Fruit fly (Drosophila melanogaster) whole organism, embryonic: ENCODE results near the gene mtTFB2.

Source experiments
- Adf1 ChIP-seq: fragments of 200-800 bp; sonication (Bioruptor generic); IDR thresholded peaks from 2 replicates; pipeline ENCODE4 v1.3.6; 2022; ENCODE audit warnings: missing biosample characterization, missing genetic modification characterization
- Antp ChIP-seq: fragments of 200-800 bp; sonication (Bioruptor generic); optimal IDR thresholded peaks from 3 replicates; lab custom pipeline; 2016; ENCODE audit warnings: missing biosample characterization, missing genetic modification characterization
- Asciz ChIP-seq: fragments of 200-800 bp; sonication (Bioruptor generic); optimal IDR thresholded peaks from 2 replicates; lab custom pipeline; 2017; ENCODE audit warnings: missing biosample characterization, mild to moderate bottlenecking, missing genetic modification characterization, missing genetic modification reagents
- CG11085 ChIP-seq: fragments of 200-800 bp; sonication (Bioruptor generic); IDR thresholded peaks from 2 replicates; pipeline ENCODE4 v1.3.6; 2022; ENCODE audit warnings: missing biosample characterization, missing genetic modification characterization
- CG11560 ChIP-seq: fragments of 200-800 bp; sonication (Bioruptor generic); IDR thresholded peaks from 3 replicates; pipeline ENCODE4 v1.3.6; 2022; ENCODE audit warnings: missing biosample characterization, missing genetic modification characterization
- CG1233 ChIP-seq: fragments of 200-800 bp; sonication (Bioruptor generic); optimal IDR thresholded peaks from 4 replicates; lab custom pipeline; 2018; ENCODE audit warnings: missing biosample characterization, mild to moderate bottlenecking, missing genetic modification characterization
- CG12769 ChIP-seq: fragments of 200-800 bp; sonication (Bioruptor generic); optimal IDR thresholded peaks from 2 replicates; lab custom pipeline; 2019; ENCODE audit warnings: missing biosample characterization, mild to moderate bottlenecking, missing genetic modification characterization, moderate library complexity
- CG13775 ChIP-seq: fragments of 200-800 bp; sonication (Bioruptor generic); optimal IDR thresholded peaks from 3 replicates; lab custom pipeline; 2017; ENCODE audit warnings: missing biosample characterization, mild to moderate bottlenecking, missing genetic modification characterization
- CG15011 ChIP-seq: fragments of 200-800 bp; sonication (Bioruptor generic); optimal IDR thresholded peaks from 3 replicates; lab custom pipeline; 2018; ENCODE audit warnings: missing biosample characterization, mild to moderate bottlenecking, missing genetic modification characterization
- CG15601 ChIP-seq: fragments of 200-800 bp; sonication (Bioruptor generic); optimal IDR thresholded peaks from 3 replicates; lab custom pipeline; 2019; ENCODE audit warnings: missing biosample characterization, mild to moderate bottlenecking, missing genetic modification characterization, moderate library complexity
- CG17912 ChIP-seq: fragments of 200-800 bp; sonication (Bioruptor generic); optimal IDR thresholded peaks from 2 replicates; lab custom pipeline; 2018; ENCODE audit warnings: missing biosample characterization, mild to moderate bottlenecking, missing genetic modification characterization
- CG2199 ChIP-seq: fragments of 200-800 bp; sonication (Bioruptor generic); IDR thresholded peaks from 3 replicates; pipeline ENCODE4 v1.3.6; 2022; ENCODE audit warnings: missing biosample characterization, missing genetic modification characterization
- CG30403 ChIP-seq: fragments of 200-800 bp; sonication (Bioruptor generic); optimal IDR thresholded peaks from 3 replicates; lab custom pipeline; 2016; ENCODE audit warnings: missing biosample characterization, missing genetic modification characterization
- CG31224 ChIP-seq: fragments of 200-800 bp; sonication (Bioruptor generic); IDR thresholded peaks from 2 replicates; pipeline ENCODE4 v1.3.6; 2022; ENCODE audit warnings: missing biosample characterization, missing genetic modification characterization
- CG3281 ChIP-seq: fragments of 200-800 bp; sonication (Bioruptor generic); optimal IDR thresholded peaks from 3 replicates; lab custom pipeline; 2017; ENCODE audit warnings: missing biosample characterization, mild to moderate bottlenecking, missing genetic modification characterization
- CG3995 ChIP-seq: fragments of 200-800 bp; sonication (Bioruptor generic); optimal IDR thresholded peaks from 3 replicates; lab custom pipeline; 2016; ENCODE audit warnings: missing biosample characterization, missing genetic modification characterization
- CG6175 ChIP-seq: fragments of 200-800 bp; sonication (Bioruptor generic); IDR thresholded peaks from 3 replicates; pipeline ENCODE4 v1.3.6; 2022; ENCODE audit warnings: missing biosample characterization, missing genetic modification characterization
- CG6683 ChIP-seq: fragments of 200-800 bp; sonication (Bioruptor generic); optimal IDR thresholded peaks from 2 replicates; lab custom pipeline; 2017; ENCODE audit warnings: missing biosample characterization, mild to moderate bottlenecking, missing genetic modification characterization, missing genetic modification reagents
- CG6765 ChIP-seq: fragments of 200-800 bp; sonication (Bioruptor generic); optimal IDR thresholded peaks from 3 replicates; lab custom pipeline; 2017; ENCODE audit warnings: missing biosample characterization, mild to moderate bottlenecking, missing genetic modification characterization
- CG7839 ChIP-seq: fragments of 200-800 bp; sonication (Bioruptor generic); optimal IDR thresholded peaks from 3 replicates; lab custom pipeline; 2018; ENCODE audit warnings: missing biosample characterization, mild to moderate bottlenecking, missing genetic modification characterization, moderate library complexity
- CG9817 ChIP-seq: fragments of 200-800 bp; sonication (Bioruptor generic); optimal IDR thresholded peaks from 2 replicates; lab custom pipeline; 2018; ENCODE audit warnings: missing biosample characterization, mild to moderate bottlenecking, missing genetic modification characterization, moderate library complexity
- CG9876 ChIP-seq: fragments of 200-800 bp; sonication (Bioruptor generic); optimal IDR thresholded peaks from 2 replicates; lab custom pipeline; 2016; ENCODE audit warnings: missing biosample characterization, missing genetic modification characterization
- D ChIP-seq, 2 experiments: fragments of 200-800 bp in 1 of 2; fragments of >200 bp in 1 of 2; sonication (Bioruptor generic) in 1 of 2; optimal IDR thresholded peaks; 2 replicates in 1 of 2; 3 replicates in 1 of 2; lab custom pipeline; 2017; ENCODE audit warnings: mild to moderate bottlenecking in 1 of 2, missing biosample characterization in 1 of 2, missing genetic modification characterization in 1 of 2, missing genetic modification reagents in 1 of 2
- D19B ChIP-seq: fragments of 200-800 bp; sonication (Bioruptor generic); optimal IDR thresholded peaks from 2 replicates; lab custom pipeline; 2017; ENCODE audit warnings: missing biosample characterization, mild to moderate bottlenecking, missing genetic modification characterization
- E2f1 ChIP-seq: fragments of 200-800 bp; sonication (Bioruptor generic); IDR thresholded peaks from 2 replicates; pipeline ENCODE4 v1.3.6; 2022; ENCODE audit warnings: missing biosample characterization, missing genetic modification characterization
- HLH4C ChIP-seq: fragments of 200-800 bp; sonication (Bioruptor generic); IDR thresholded peaks from 3 replicates; pipeline ENCODE4 v1.3.6; 2022; ENCODE audit warnings: missing biosample characterization, missing genetic modification characterization; ENCODE audit not compliant: partially characterized antibody
- HmgZ ChIP-seq: fragments of 200-800 bp; sonication (Bioruptor generic); optimal IDR thresholded peaks from 2 replicates; lab custom pipeline; 2018; ENCODE audit warnings: missing biosample characterization, mild to moderate bottlenecking, missing genetic modification characterization
- Hmx ChIP-seq: fragments of 200-800 bp; sonication (Bioruptor generic); optimal IDR thresholded peaks from 2 replicates; lab custom pipeline; 2016; ENCODE audit warnings: missing biosample characterization, missing genetic modification characterization
- MESR4 ChIP-seq: fragments of 200-800 bp; sonication (Bioruptor generic); optimal IDR thresholded peaks from 2 replicates; lab custom pipeline; 2018; ENCODE audit warnings: missing biosample characterization, mild to moderate bottlenecking, missing genetic modification characterization, moderate library complexity
- Mrtf ChIP-seq: fragments of 200-800 bp; sonication (Bioruptor generic); IDR thresholded peaks from 3 replicates; pipeline ENCODE4 v1.3.6; 2022; ENCODE audit warnings: missing biosample characterization, missing genetic modification characterization
- Nf-YC ChIP-seq: fragments of 200-800 bp; optimal IDR thresholded peaks from 3 replicates; lab custom pipeline; 2019; ENCODE audit warnings: missing biosample characterization, mild to moderate bottlenecking, missing genetic modification characterization, moderate library complexity
- Oli ChIP-seq: fragments of 200-800 bp; sonication (Bioruptor generic); optimal IDR thresholded peaks from 2 replicates; lab custom pipeline; 2018; ENCODE audit warnings: missing biosample characterization, mild to moderate bottlenecking, missing genetic modification characterization, moderate library complexity
- Rx ChIP-seq: fragments of 200-800 bp; sonication (Bioruptor generic); IDR thresholded peaks from 2 replicates; pipeline ENCODE4 v1.3.6; 2022; ENCODE audit warnings: missing biosample characterization, missing genetic modification characterization
- Sox102F ChIP-seq: fragments of 200-800 bp; sonication (Bioruptor generic); optimal IDR thresholded peaks from 2 replicates; lab custom pipeline; 2018; ENCODE audit warnings: missing biosample characterization, mild to moderate bottlenecking, missing genetic modification characterization, moderate library complexity
- Trl ChIP-seq, 3 experiments: fragments of >200 bp in 2 of 3; fragments of 200-800 bp in 1 of 3; sonication (Bioruptor generic) in 1 of 3; optimal IDR thresholded peaks; 2 replicates in 1 of 3; 3 replicates in 2 of 3; lab custom pipeline; 2016 to 2017; ENCODE audit warnings: missing biosample characterization in 1 of 3, missing genetic modification characterization in 1 of 3
- chinmo ChIP-seq: fragments of 200-800 bp; sonication (Bioruptor generic); IDR thresholded peaks from 4 replicates; pipeline ENCODE4 v1.3.6; 2022; ENCODE audit warnings: missing biosample characterization, missing genetic modification characterization; ENCODE audit not compliant: partially characterized antibody
- cwo ChIP-seq: fragments of 200-800 bp; sonication (Bioruptor generic); optimal IDR thresholded peaks from 3 replicates; lab custom pipeline; 2017; ENCODE audit warnings: missing biosample characterization, missing genetic modification characterization, mild to moderate bottlenecking, moderate library complexity, missing genetic modification reagents
- ems ChIP-seq: fragments of 200-800 bp; sonication (Bioruptor generic); optimal IDR thresholded peaks from 3 replicates; lab custom pipeline; 2016; ENCODE audit warnings: missing biosample characterization, missing genetic modification characterization
- ewg ChIP-seq: fragments of 200-800 bp; sonication (Bioruptor generic); optimal IDR thresholded peaks from 3 replicates; lab custom pipeline; 2017; ENCODE audit warnings: mild to moderate bottlenecking, missing biosample characterization, missing genetic modification reagents, missing genetic modification characterization
- h ChIP-seq: fragments of >200 bp; optimal IDR thresholded peaks from 2 replicates; lab custom pipeline; 2017
- her ChIP-seq: fragments of 200-800 bp; sonication (Bioruptor generic); optimal IDR thresholded peaks from 2 replicates; lab custom pipeline; 2016; ENCODE audit warnings: missing biosample characterization, missing genetic modification characterization
- knrl ChIP-seq: fragments of 200-800 bp; sonication (Bioruptor generic); IDR thresholded peaks from 3 replicates; pipeline ENCODE4 v1.3.6; 2022; ENCODE audit warnings: missing biosample characterization, missing genetic modification characterization; ENCODE audit not compliant: partially characterized antibody
- nau ChIP-seq: fragments of 200-800 bp; sonication (Bioruptor generic); optimal IDR thresholded peaks from 3 replicates; lab custom pipeline; 2017; ENCODE audit warnings: missing biosample characterization, mild to moderate bottlenecking, missing genetic modification characterization, missing genetic modification reagents
- rib ChIP-seq: fragments of 200-800 bp; sonication (Bioruptor generic); IDR thresholded peaks from 2 replicates; pipeline ENCODE4 v1.3.6; 2022; ENCODE audit warnings: missing biosample characterization, missing genetic modification characterization
- row ChIP-seq: fragments of 200-800 bp; sonication (Bioruptor generic); IDR thresholded peaks from 3 replicates; pipeline ENCODE4 v1.3.6; 2022; ENCODE audit warnings: missing biosample characterization, missing genetic modification characterization
- scrt ChIP-seq: fragments of 200-800 bp; sonication (Bioruptor generic); optimal IDR thresholded peaks from 2 replicates; lab custom pipeline; 2018; ENCODE audit warnings: missing biosample characterization, mild to moderate bottlenecking, missing genetic modification characterization, moderate library complexity
- tx ChIP-seq: fragments of 200-800 bp; sonication (Bioruptor generic); optimal IDR thresholded peaks from 2 replicates; lab custom pipeline; 2016; ENCODE audit warnings: missing biosample characterization, missing genetic modification characterization
- wek ChIP-seq: fragments of 200-800 bp; sonication (Bioruptor generic); optimal IDR thresholded peaks from 3 replicates; lab custom pipeline; 2018; ENCODE audit warnings: missing biosample characterization, mild to moderate bottlenecking, missing genetic modification characterization, moderate library complexity
- zfh1 ChIP-seq: fragments of 200-800 bp; sonication (Bioruptor generic); IDR thresholded peaks from 3 replicates; pipeline ENCODE4 v1.3.6; 2022; ENCODE audit warnings: missing biosample characterization, missing genetic modification characterization

mtTFB2 gene

dm6 chr3R:10084914-10085313, 39.5 kb downstream of the mtTFB2 start (continued):
- peak; percentile 51 for TF ChIP-seq scrt
- no peak for TF ChIP-seq CG6765 (GFP tag; lab: Kevin White, UChicago)
- no peak for TF ChIP-seq ewg (GFP tag; lab: Kevin White, UChicago)
- TF ChIP-seq CG31224 (GFP tag; lab: Robert Waterston, UW), result peak; percentile 56
- TF ChIP-seq CG3995 (GFP tag; lab: Kevin White, UChicago), result peak; percentile 16
- no peak for TF ChIP-seq CG17912
- no peak for TF ChIP-seq Nf-YC (tag; lab: Kevin White, UChicago)
- TF ChIP-seq Asciz (GFP tag; lab: Kevin White, UChicago), result no peak
- TF ChIP-seq CG9817 (tag; lab: Kevin White, UChicago), result peak; percentile 53
- TF ChIP-seq CG13775 (GFP tag; lab: Kevin White, UChicago), result peak; percentile 49
- peak; percentile 49 for TF ChIP-seq CG30403
- TF ChIP-seq nau (GFP tag; lab: Kevin White, UChicago), result no peak
- TF ChIP-seq rib (GFP tag; lab: Robert Waterston, UW), result peak; percentile 59
- TF ChIP-seq CG6175 (GFP tag; lab: Robert Waterston, UW), result 0 out of 3 replicates have a peak, but pooled peaks have one; percentile 44
- no peak for TF ChIP-seq CG15601 (tag; lab: Kevin White, UChicago)
- TF ChIP-seq Rx, result no peak
- TF ChIP-seq CG9876 (GFP tag; lab: Kevin White, UChicago), result peak; percentile 28
- peak; percentile 62 for TF ChIP-seq row
- no peak for TF ChIP-seq CG2199 (GFP tag; lab: Robert Waterston, UW)
- peak; percentile 41; the same call in 1 of the 2 replicates for TF ChIP-seq E2f1
- TF ChIP-seq ems (GFP tag; lab: Kevin White, UChicago), result peak; percentile 42
- TF ChIP-seq Adf1 (GFP tag; lab: Robert Waterston, UW), result no peak
- TF ChIP-seq CG6683 (GFP tag; lab: Kevin White, UChicago), result no peak
- TF ChIP-seq chinmo (GFP tag; lab: Robert Waterston, UW), result 0 out of 4 replicates have a peak, but pooled peaks have one; percentile 5
- TF ChIP-seq knrl (GFP tag; lab: Robert Waterston, UW), result no peak
- no peak for TF ChIP-seq h
- no peak for TF ChIP-seq D (optimal IDR thresholded peaks at IDR 0.05; lab: Kevin White, UChicago)
- no peak for TF ChIP-seq D (GFP tag; optimal IDR thresholded peaks at IDR 0.05; lab: Kevin White, UChicago)
- no peak for TF ChIP-seq CG1233 (GFP tag; lab: Kevin White, UChicago)
- peak; percentile 82 for TF ChIP-seq CG12769 (tag; lab: Kevin White, UChicago)
- TF ChIP-seq D19B (GFP tag; lab: Kevin White, UChicago), result peak; percentile 50
- TF ChIP-seq HmgZ (tag; lab: Kevin White, UChicago), result peak; percentile 10
- TF ChIP-seq CG15011 (GFP tag; lab: Kevin White, UChicago), result peak; percentile 22
- no peak for TF ChIP-seq Oli (tag; lab: Kevin White, UChicago)
- peak; percentile 79 for TF ChIP-seq CG3281 (GFP tag; lab: Kevin White, UChicago)
- TF ChIP-seq her (GFP tag; lab: Kevin White, UChicago), result peak; percentile 7
- no peak for TF ChIP-seq Trl (optimal IDR thresholded peaks at IDR 0.05; lab: Kevin White, UChicago)
- no peak for TF ChIP-seq Trl (GFP tag; optimal IDR thresholded peaks at IDR 0.05; lab: Kevin White, UChicago)
- TF ChIP-seq HLH4C (GFP tag; lab: Robert Waterston, UW), result no peak
- peak; percentile 68 for TF ChIP-seq cwo
- TF ChIP-seq wek (GFP tag; lab: Kevin White, UChicago), result no peak
- TF ChIP-seq Antp, result peak; percentile 25
- peak; percentile 7 for TF ChIP-seq Sox102F
- TF ChIP-seq CG7839 (tag; lab: Kevin White, UChicago), result peak; percentile 61
- TF ChIP-seq tx (GFP tag; lab: Kevin White, UChicago), result peak; percentile 2
- TF ChIP-seq Hmx (GFP tag; lab: Kevin White, UChicago), result no peak
- 0 out of 3 replicates have a peak, but pooled peaks have one; percentile 50 for TF ChIP-seq zfh1 (GFP tag; lab: Robert Waterston, UW)
- TF ChIP-seq Mrtf, result 0 out of 3 replicates have a peak, but pooled peaks have one; percentile 40
- TF ChIP-seq MESR4 (GFP tag; lab: Kevin White, UChicago), result no peak
- no peak; the same call in 2 of the 3 replicates for TF ChIP-seq CG11560 (tag; lab: Robert Waterston, UW)
- TF ChIP-seq CG11085 (GFP tag; lab: Robert Waterston, UW), result no peak; the same call in 1 of the 2 replicates
